Worm (Caenorhabditis elegans) whole organism, young adult: ENCODE results near the gene hlh-14.

ENCODE experiments used
- Y56A3A.18 ChIP-seq: fragments of 200-800 bp; sonication (Bioruptor generic); IDR thresholded peaks from 2 replicates; pipeline ENCODE4 v1.3.6; 2022; ENCODE audit warnings: missing genetic modification reagents, missing genetic modification characterization, missing compliant biosample characterization
- ama-1 ChIP-seq, 3 experiments: fragments of 150-350 bp in 1 of 3; sonication (generic microtip) in 2 of 3; optimal IDR thresholded peaks; 2 replicates each; lab custom pipeline; 2014 to 2018; ENCODE audit warnings: missing biosample characterization in 2 of 3, missing genetic modification characterization in 2 of 3, missing genetic modification reagents in 2 of 3
- ceh-27 ChIP-seq: fragments of 200-800 bp; sonication (Bioruptor generic); optimal IDR thresholded peaks from 2 replicates; lab custom pipeline; 2018; ENCODE audit warnings: mild to moderate bottlenecking, missing genetic modification characterization, moderate library complexity, missing compliant biosample characterization
- dpl-1 ChIP-seq: fragments of 150-350 bp; optimal IDR thresholded peaks from 2 replicates; lab custom pipeline; 2014; ENCODE audit warnings: missing biosample characterization, missing genetic modification reagents, missing genetic modification characterization
- lin-26 ChIP-seq: fragments of 200-800 bp; sonication (Bioruptor generic); IDR thresholded peaks from 2 replicates; pipeline ENCODE4 v1.3.6; 2022; ENCODE audit warnings: missing genetic modification reagents, missing genetic modification characterization, missing compliant biosample characterization
- lin-35 ChIP-seq, 3 experiments: fragments of 150-350 bp in 2 of 3; sonication (generic microtip) in 1 of 3; optimal IDR thresholded peaks; 2 replicates each; lab custom pipeline; 2014 to 2018; ENCODE audit warnings: missing biosample characterization in 3 of 3, missing genetic modification characterization in 3 of 3, missing genetic modification reagents in 3 of 3
- nfya-1 ChIP-seq: sonication (generic microtip); optimal IDR thresholded peaks from 2 replicates; lab custom pipeline; 2017; ENCODE audit warnings: antibody characterized with exemption, missing compliant biosample characterization, missing genetic modification characterization, borderline replicate concordance; ENCODE audit not compliant: insufficient read depth
- nhr-179 ChIP-seq: sonication (generic microtip); optimal IDR thresholded peaks from 2 replicates; lab custom pipeline; 2016; ENCODE audit warnings: mild to moderate bottlenecking, missing genetic modification characterization, missing compliant biosample characterization
- unc-62 ChIP-seq: fragments of 150-350 bp; optimal IDR thresholded peaks from 2 replicates; lab custom pipeline; 2014; ENCODE audit warnings: missing biosample characterization, missing genetic modification reagents, missing genetic modification characterization

- TF ChIP-seq lin-26 (GFP tag; lab: Robert Waterston, UW) (no peak), ama-1 (optimal IDR thresholded peaks at IDR 0.05; lab: Kevin White, UChicago) (no peak), ama-1 (GFP tag; optimal IDR thresholded peaks at IDR 0.05; lab: Kevin White, UChicago) (no peak), dpl-1 (no peak), lin-35 (GFP tag; optimal IDR thresholded peaks at IDR 0.05; lab: Kevin White, UChicago) (no peak), nhr-179 (tag; lab: Kevin White, UChicago) (no peak), Y56A3A.18 (GFP tag; lab: Robert Waterston, UW) (no peak), nfya-1 (tag; lab: Kevin White, UChicago) (no peak), unc-62 (GFP tag; lab: Kevin White, UChicago) (no peak), ceh-27 (GFP tag; lab: Kevin White, UChicago) (no peak)
These were observed 5.6 kb upstream of the hlh-14 start for ce11 chrII:5744342-5744741.
